Fruit fly (Drosophila melanogaster): Measurements from ENCODE around the gene CG4935.

DNA sequence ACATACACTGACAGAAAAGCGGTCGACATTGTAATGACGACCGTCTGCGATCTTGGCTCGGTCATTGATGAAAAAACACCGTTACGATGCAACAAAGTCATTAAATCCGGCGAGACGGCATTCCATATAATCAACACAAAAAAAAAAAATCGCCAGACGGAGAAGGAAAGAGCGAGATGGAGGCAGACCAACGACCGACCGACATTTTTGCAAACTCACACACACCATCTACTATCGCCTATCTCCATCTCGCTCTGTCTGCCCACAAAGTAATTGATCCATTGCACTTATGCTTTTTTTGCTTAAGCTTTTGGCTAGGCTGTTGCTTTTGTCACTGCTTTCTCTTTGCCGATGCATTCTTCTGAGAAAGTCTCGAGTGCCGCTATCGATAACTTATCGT, 12.2 kb downstream of the CG4935 start:
- TF ChIP-seq toe (GFP tag; optimal IDR thresholded peaks at IDR 0.05) (no peak), cic (GFP tag; optimal IDR thresholded peaks at IDR 0.05) (peak; percentile 5), CG5204 (GFP tag; optimal IDR thresholded peaks at IDR 0.05) (no peak), CG14711 (tag; optimal IDR thresholded peaks at IDR 0.05) (no peak), bab1 (GFP tag; optimal IDR thresholded peaks at IDR 0.05) (no peak)

Data from whole organism, adult.